Worm (Caenorhabditis elegans) whole organism, young adult: ENCODE data around the gene cav-1.

Experiments
- die-1 ChIP-seq: sonication (generic microtip); optimal IDR thresholded peaks from 2 replicates; lab custom pipeline; 2016; ENCODE audit warnings: missing genotype, mild to moderate bottlenecking, missing genetic modification characterization, missing compliant biosample characterization
- hrde-1 ChIP-seq: sonication (generic microtip); optimal IDR thresholded peaks from 2 replicates; lab custom pipeline; 2016; ENCODE audit warnings: missing genetic modification characterization, mild to moderate bottlenecking, missing compliant biosample characterization, moderate library complexity, missing genotype, missing genetic modification reagents, borderline replicate concordance
- hsf-1 ChIP-seq: fragments of 200-800 bp; sonication (Bioruptor generic); IDR thresholded peaks from 2 replicates; pipeline ENCODE4 v1.3.6; 2022; ENCODE audit warnings: missing genetic modification reagents, missing genetic modification characterization, missing compliant biosample characterization
- nhr-90 ChIP-seq: sonication (generic microtip); optimal IDR thresholded peaks from 2 replicates; lab custom pipeline; 2016; ENCODE audit warnings: missing genotype, mild to moderate bottlenecking, missing genetic modification characterization, missing compliant biosample characterization
- somi-1 ChIP-seq: fragments of 200-800 bp; sonication (Bioruptor generic); optimal IDR thresholded peaks from 2 replicates; lab custom pipeline; 2018; ENCODE audit warnings: mild to moderate bottlenecking, missing genetic modification characterization, missing compliant biosample characterization
- unc-130 ChIP-seq: sonication (generic microtip); optimal IDR thresholded peaks from 2 replicates; lab custom pipeline; 2016; ENCODE audit warnings: missing genetic modification reagents, missing genetic modification characterization, missing compliant biosample characterization
- unc-62 ChIP-seq: fragments of 150-350 bp; optimal IDR thresholded peaks from 2 replicates; lab custom pipeline; 2014; ENCODE audit warnings: missing biosample characterization, missing genetic modification reagents, missing genetic modification characterization
- ztf-3 ChIP-seq: fragments of 200-800 bp; sonication (Bioruptor generic); optimal IDR thresholded peaks from 2 replicates; lab custom pipeline; 2018; ENCODE audit warnings: mild to moderate bottlenecking, missing genetic modification characterization, missing compliant biosample characterization

DNA sequence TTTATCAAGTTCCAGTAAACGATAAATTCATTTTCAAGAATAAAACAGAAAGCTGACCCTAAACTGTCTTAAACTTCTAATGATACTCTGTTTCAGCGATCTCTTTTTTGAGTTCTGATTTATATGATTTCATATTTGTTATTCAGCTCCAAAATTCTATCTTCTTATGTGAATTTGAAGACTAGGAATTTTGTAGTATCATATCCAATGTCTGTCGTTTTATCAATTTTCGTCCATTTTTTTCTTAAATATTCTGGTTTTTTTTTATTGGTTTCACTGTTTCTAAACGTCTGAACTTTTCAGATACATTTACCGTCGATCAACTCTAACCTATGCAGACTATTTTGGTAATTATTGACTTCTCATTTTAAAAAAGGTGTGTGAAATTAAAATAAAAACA, 47.4 kb upstream of the cav-1 start, which contains the start of the genes nhr-138 and C28D4.18:
- TF ChIP-seq unc-130 (GFP tag; lab: Kevin White, UChicago) (no peak), nhr-90 (tag; lab: Kevin White, UChicago) (no peak), hrde-1 (tag; lab: Kevin White, UChicago) (no peak), ztf-3 (GFP tag; lab: Kevin White, UChicago) (no peak), hsf-1 (GFP tag; lab: Robert Waterston, UW) (no peak), somi-1 (GFP tag; lab: Kevin White, UChicago) (no peak), die-1 (tag; lab: Kevin White, UChicago) (no peak), unc-62 (GFP tag; lab: Kevin White, UChicago) (no peak)
